Worm (Caenorhabditis elegans) whole organism, young adult: ENCODE results near the gene ceh-43.

ENCODE experiments used
- lin-35 ChIP-seq, 3 experiments: fragments of 150-350 bp in 2 of 3; sonication (generic microtip) in 1 of 3; optimal IDR thresholded peaks; 2 replicates each; lab custom pipeline; 2014 to 2018; ENCODE audit warnings: missing biosample characterization in 3 of 3, missing genetic modification characterization in 3 of 3, missing genetic modification reagents in 3 of 3
- unc-62 ChIP-seq: fragments of 150-350 bp; optimal IDR thresholded peaks from 2 replicates; lab custom pipeline; 2014; ENCODE audit warnings: missing biosample characterization, missing genetic modification reagents, missing genetic modification characterization

DNA sequence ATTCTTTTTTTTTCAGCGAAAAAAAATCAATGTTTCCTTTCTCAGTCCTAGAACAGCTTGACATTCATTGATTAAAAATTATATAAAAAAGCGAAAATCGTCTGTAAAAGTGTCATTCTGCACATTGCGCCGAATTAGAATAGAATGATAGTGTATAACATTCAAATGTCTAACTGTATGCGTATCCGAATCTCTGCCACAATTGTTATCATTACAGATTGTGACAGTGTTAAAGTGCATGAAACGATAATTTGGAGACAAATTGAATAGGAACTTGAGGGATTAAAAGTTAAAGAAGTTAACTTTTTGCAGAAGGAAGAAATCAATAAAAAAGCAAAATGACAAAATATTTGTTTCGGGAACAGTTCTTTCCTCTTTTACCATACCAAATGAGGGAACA is 18.6 kb upstream of the ceh-43 start:
- TF ChIP-seq lin-35 (GFP tag; optimal IDR thresholded peaks at IDR 0.05; lab: Kevin White, UChicago) (no peak), unc-62 (GFP tag; lab: Kevin White, UChicago) (no peak)
